Worm (Caenorhabditis elegans): ENCODE data around the gene fbxa-197.

ce11 chrV:15870356-15870755 is 2.9 kb downstream of the fbxa-197 start, which contains the start of gene str-57:
- no peak for TF ChIP-seq aly-1 (tag; optimal IDR thresholded peaks at IDR 0.05)
- no peak for TF ChIP-seq F13C5.2 (tag; optimal IDR thresholded peaks at IDR 0.05)
- no peak for TF ChIP-seq ets-7 (tag; optimal IDR thresholded peaks at IDR 0.05)
- TF ChIP-seq tra-4 (tag; optimal IDR thresholded peaks at IDR 0.05) = no peak
- TF ChIP-seq hmbx-1 (tag; optimal IDR thresholded peaks at IDR 0.05) = no peak
- no peak for TF ChIP-seq ama-1 (optimal IDR thresholded peaks at IDR 0.05)
- TF ChIP-seq flt-1 (GFP tag; IDR thresholded peaks at IDR 0.05) = no peak
- no peak for TF ChIP-seq sea-1 (GFP tag; conservative IDR thresholded peaks at IDR 0.05)
- TF ChIP-seq tbx-37 (GFP tag; conservative IDR thresholded peaks at IDR 0.05) = no peak

Measured in whole organism, early embryonic.